Fruit fly (Drosophila melanogaster) whole organism, prepupa: Measurements from ENCODE around the gene Drsl3.

Source experiments
- CG6792 ChIP-seq: fragments of 200-800 bp; sonication (Bioruptor generic); optimal IDR thresholded peaks from 3 replicates; lab custom pipeline; 2016; ENCODE audit warnings: missing biosample characterization, missing genetic modification characterization
- Sox102F ChIP-seq: fragments of 200-800 bp; sonication (Bioruptor generic); optimal IDR thresholded peaks from 2 replicates; lab custom pipeline; 2016; ENCODE audit warnings: missing biosample characterization, mild to moderate bottlenecking, missing genetic modification characterization
- Sox15 ChIP-seq: fragments of 200-800 bp; sonication (Bioruptor generic); optimal IDR thresholded peaks from 3 replicates; lab custom pipeline; 2016; ENCODE audit warnings: missing biosample characterization, missing genetic modification characterization
- ss ChIP-seq, 2 experiments: fragments of 200-800 bp; sonication (Bioruptor generic); optimal IDR thresholded peaks; 2 replicates in 1 of 2; 3 replicates in 1 of 2; lab custom pipeline; 2017 to 2018; ENCODE audit warnings: mild to moderate bottlenecking in 2 of 2, missing biosample characterization in 2 of 2, missing genetic modification characterization in 2 of 2, moderate library complexity in 1 of 2
- vri ChIP-seq: fragments of 200-800 bp; sonication (Bioruptor generic); optimal IDR thresholded peaks from 3 replicates; lab custom pipeline; 2016; ENCODE audit warnings: missing biosample characterization, mild to moderate bottlenecking, missing genetic modification characterization

DNA sequence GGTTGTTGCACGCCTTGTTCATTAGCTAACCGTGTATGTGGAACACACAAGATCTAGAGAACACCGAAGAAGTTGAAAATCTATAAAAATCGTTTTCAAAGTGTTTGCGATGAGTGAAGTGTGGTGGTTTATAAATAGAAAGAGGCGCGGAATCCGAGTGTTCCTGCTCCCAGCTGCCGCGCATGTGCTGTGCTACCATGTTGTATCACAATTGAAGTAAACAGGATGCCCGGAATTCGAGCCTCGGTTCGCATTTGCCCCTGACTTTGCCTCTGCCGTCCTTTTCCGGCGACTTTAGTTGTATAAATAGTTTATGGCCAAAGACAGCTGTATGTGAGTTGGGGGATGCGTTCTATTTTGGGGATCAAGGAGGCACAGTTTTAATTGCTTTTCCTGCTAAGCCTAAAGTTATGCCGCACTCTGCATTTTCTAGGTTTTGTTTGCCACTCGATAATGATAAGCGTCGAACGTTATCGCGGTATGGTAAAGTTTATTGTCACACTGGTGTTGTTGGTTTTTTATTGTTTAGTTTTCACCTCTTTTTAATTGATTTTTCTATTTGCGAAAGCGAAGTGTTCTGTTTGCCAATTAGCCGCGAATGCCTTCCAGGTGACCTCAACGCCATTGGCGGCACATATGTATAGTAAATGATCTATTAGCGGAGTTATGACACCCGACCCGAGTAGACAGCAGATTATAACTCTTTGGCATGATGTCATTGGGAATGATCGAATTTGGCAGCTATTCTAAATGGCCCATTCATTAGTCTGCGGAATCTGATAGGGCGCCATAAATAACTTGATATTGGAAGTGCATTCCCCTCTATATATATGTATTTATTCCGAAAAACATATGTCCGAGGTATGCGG lies 34.4 kb downstream of the Drsl3 start:
- no peak for TF ChIP-seq Sox102F
- peak; percentile 70 for TF ChIP-seq vri (GFP tag; lab: Kevin White, UChicago)
- no peak for TF ChIP-seq ss (GFP tag; optimal IDR thresholded peaks at IDR 0.05; lab: Kevin White, UChicago)
- no peak for TF ChIP-seq Sox15 (GFP tag; lab: Kevin White, UChicago)
- no peak for TF ChIP-seq CG6792 (GFP tag; lab: Kevin White, UChicago)
